Worm (Caenorhabditis elegans) whole organism, late embryonic: Measurements from ENCODE around the gene F23A7.5.

Source experiments
- F13H6.1 ChIP-seq: sonication (generic microtip); optimal IDR thresholded peaks from 2 replicates; lab custom pipeline; 2016; ENCODE audit warnings: missing genetic modification characterization, missing compliant biosample characterization
- Y22D7AL.16 ChIP-seq: sonication (generic microtip); optimal IDR thresholded peaks from 2 replicates; lab custom pipeline; 2016; ENCODE audit warnings: missing genetic modification characterization, missing compliant biosample characterization
- ceh-9 ChIP-seq: sonication (generic microtip); optimal IDR thresholded peaks from 2 replicates; lab custom pipeline; 2016; ENCODE audit warnings: mild to moderate bottlenecking, missing genetic modification characterization, inconsistent platforms, missing compliant biosample characterization
- hlh-30 ChIP-seq: sonication (generic microtip); optimal IDR thresholded peaks from 2 replicates; lab custom pipeline; 2017; ENCODE audit warnings: antibody characterized with exemption, missing genetic modification characterization, missing compliant biosample characterization; ENCODE audit not compliant: insufficient read depth
- lin-11 ChIP-seq: fragments of 200-800 bp; sonication (Bioruptor generic); optimal IDR thresholded peaks from 2 replicates; lab custom pipeline; 2018; ENCODE audit warnings: mild to moderate bottlenecking, missing genetic modification characterization, missing compliant biosample characterization
- nfya-1 ChIP-seq: sonication (generic microtip); optimal IDR thresholded peaks from 2 replicates; lab custom pipeline; 2017; ENCODE audit warnings: missing genetic modification characterization, mild to moderate bottlenecking, missing compliant biosample characterization, antibody characterized with exemption, moderate library complexity
- nhr-11 ChIP-seq: fragments of 150-350 bp; optimal IDR thresholded peaks from 2 replicates; lab custom pipeline; 2014; ENCODE audit warnings: missing biosample characterization, missing genetic modification characterization
- nhr-232 ChIP-seq: sonication (generic microtip); optimal IDR thresholded peaks from 2 replicates; lab custom pipeline; 2016; ENCODE audit warnings: missing genetic modification characterization, missing compliant biosample characterization
- pha-4 ChIP-seq: fragments of 150-350 bp; optimal IDR thresholded peaks from 2 replicates; lab custom pipeline; 2018; ENCODE audit warnings: missing biosample characterization, missing genetic modification reagents, missing genetic modification characterization
- rnt-1 ChIP-seq: sonication (generic microtip); optimal IDR thresholded peaks from 2 replicates; lab custom pipeline; 2016; ENCODE audit warnings: missing genetic modification characterization, missing compliant biosample characterization
- sdc-2 ChIP-seq: sonication (generic microtip); optimal IDR thresholded peaks from 2 replicates; lab custom pipeline; 2016; ENCODE audit warnings: missing genotype, missing genetic modification characterization, missing compliant biosample characterization
- sox-2 ChIP-seq: fragments of 200-800 bp; sonication (Bioruptor generic); IDR thresholded peaks from 2 replicates; pipeline ENCODE4 v1.3.6; 2022; ENCODE audit warnings: missing genetic modification reagents, missing genetic modification characterization, missing compliant biosample characterization
- tbx-2 ChIP-seq: sonication (generic microtip); optimal IDR thresholded peaks from 2 replicates; lab custom pipeline; 2016; ENCODE audit warnings: missing genetic modification characterization, missing compliant biosample characterization

- TF ChIP-seq lin-11 (tag; lab: Kevin White, UChicago), result no peak
- no peak for TF ChIP-seq sdc-2 (tag; lab: Kevin White, UChicago)
- TF ChIP-seq nfya-1 (tag; lab: Kevin White, UChicago), result no peak
- TF ChIP-seq rnt-1 (tag; lab: Kevin White, UChicago), result no peak
- TF ChIP-seq sox-2, result no peak
- no peak for TF ChIP-seq Y22D7AL.16 (tag; lab: Kevin White, UChicago)
- TF ChIP-seq pha-4 (tag; lab: Kevin White, UChicago), result no peak
- TF ChIP-seq F13H6.1 (tag; lab: Kevin White, UChicago), result no peak
- TF ChIP-seq nhr-11 (tag; lab: Kevin White, UChicago), result no peak
- no peak for TF ChIP-seq nhr-232
- TF ChIP-seq tbx-2, result no peak
- TF ChIP-seq ceh-9 (tag; lab: Kevin White, UChicago), result no peak
- TF ChIP-seq hlh-30 (tag; lab: Kevin White, UChicago), result no peak
These were observed 56.4 kb downstream of the F23A7.5 start for ce11 chrX:16285151-16285550.
